Fruit fly (Drosophila melanogaster): ENCODE data around the gene CG4022.

CG4022 gene

DNA sequence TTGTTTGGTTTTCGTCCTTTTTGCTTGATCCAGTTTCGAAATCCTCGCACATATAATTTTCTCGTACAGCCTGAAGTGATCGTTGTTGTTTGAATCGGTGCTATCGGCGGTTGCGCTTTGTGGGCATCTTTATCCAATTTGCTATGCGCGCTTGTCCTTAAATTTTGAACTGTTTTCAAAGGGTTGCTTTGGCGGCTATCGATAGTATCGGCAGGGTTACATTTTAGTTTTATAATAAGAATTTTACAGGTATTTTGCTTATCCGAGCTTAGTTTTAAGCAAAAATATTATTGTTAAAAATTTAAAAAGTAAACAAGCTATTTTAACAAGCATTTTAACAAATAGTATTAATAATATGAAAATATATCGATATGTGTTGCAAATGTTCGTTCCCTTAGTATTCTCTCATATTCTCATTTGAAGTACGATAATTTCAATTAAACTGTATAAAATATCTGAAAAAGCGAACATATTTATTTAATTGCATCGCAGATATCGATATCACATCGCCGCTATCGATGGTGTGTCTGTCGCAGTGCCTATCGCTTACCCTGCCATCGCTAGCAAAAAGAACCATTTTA is 43.7 kb downstream of the CG4022 start, which contains the start of the genes Klp67A and CG4452 (continued):
- no peak for TF ChIP-seq vri (GFP tag; optimal IDR thresholded peaks at IDR 0.05)
- no peak for TF ChIP-seq ss (GFP tag; optimal IDR thresholded peaks at IDR 0.05)
- TF ChIP-seq spab (GFP tag; optimal IDR thresholded peaks at IDR 0.05): no peak
- TF ChIP-seq CG11762 (GFP tag; optimal IDR thresholded peaks at IDR 0.05; ENCODE audit: insufficient read depth): no peak
- no peak for TF ChIP-seq Met (GFP tag; optimal IDR thresholded peaks at IDR 0.05)
- TF ChIP-seq lz (GFP tag; optimal IDR thresholded peaks at IDR 0.05): peak; percentile 38
- peak; percentile 64 for TF ChIP-seq svp (GFP tag)
- TF ChIP-seq fd59A (GFP tag; optimal IDR thresholded peaks at IDR 0.05): no peak
- TF ChIP-seq Blimp-1 (GFP tag; optimal IDR thresholded peaks at IDR 0.05): no peak
- TF ChIP-seq OdsH (GFP tag; optimal IDR thresholded peaks at IDR 0.05): no peak
- no peak for TF ChIP-seq CG7368 (GFP tag; optimal IDR thresholded peaks at IDR 0.05)
- no peak for TF ChIP-seq Gug (GFP tag; IDR thresholded peaks at IDR 0.05)
- TF ChIP-seq CG8632 (GFP tag; optimal IDR thresholded peaks at IDR 0.05): no peak
- no peak for TF ChIP-seq CG16779 (tag; optimal IDR thresholded peaks at IDR 0.05)
- peak; percentile 4 for TF ChIP-seq CG11902 (GFP tag; optimal IDR thresholded peaks at IDR 0.05)
- TF ChIP-seq Ets21C (GFP tag; optimal IDR thresholded peaks at IDR 0.05): no peak
- TF ChIP-seq Hr4 (GFP tag; optimal IDR thresholded peaks at IDR 0.05): no peak
- no peak for TF ChIP-seq Lpt (GFP tag; optimal IDR thresholded peaks at IDR 0.05)
- TF ChIP-seq salr (GFP tag; optimal IDR thresholded peaks at IDR 0.05): no peak
- no peak for TF ChIP-seq Hr39 (GFP tag; optimal IDR thresholded peaks at IDR 0.05)
- no peak for TF ChIP-seq topi (GFP tag; optimal IDR thresholded peaks at IDR 0.05)
- no peak for TF ChIP-seq CG8119 (GFP tag; IDR thresholded peaks at IDR 0.05)
- TF ChIP-seq CG31627 (GFP tag; optimal IDR thresholded peaks at IDR 0.05): peak; percentile 26
- peak; percentile 30 for TF ChIP-seq cyc (GFP tag; optimal IDR thresholded peaks at IDR 0.05)
- no peak for TF ChIP-seq CG34406 (GFP tag; optimal IDR thresholded peaks at IDR 0.05)
- TF ChIP-seq CG8319 (GFP tag; optimal IDR thresholded peaks at IDR 0.05): no peak
- TF ChIP-seq CG11294 (GFP tag; IDR thresholded peaks at IDR 0.05): no peak
- TF ChIP-seq CG6276 (GFP tag; optimal IDR thresholded peaks at IDR 0.05): no peak

DNA sequence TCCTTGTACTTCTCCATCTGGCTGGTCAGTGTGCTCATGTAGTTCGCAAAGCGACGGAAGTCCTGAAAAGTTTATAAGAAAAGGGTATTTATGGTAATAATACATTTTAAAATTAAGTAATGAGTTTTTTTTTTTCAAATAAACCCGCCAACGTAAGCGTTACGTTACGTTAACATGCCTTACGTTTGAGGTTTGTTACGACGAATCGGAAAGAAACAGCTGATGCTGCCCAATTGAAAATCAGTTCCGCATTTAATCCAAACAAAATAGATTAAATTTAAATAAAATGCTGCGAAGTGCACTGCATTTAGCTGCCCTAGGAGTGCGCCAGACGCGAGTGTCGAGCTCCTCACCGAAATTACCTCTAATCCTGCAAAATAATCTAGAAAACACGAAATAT is 46.5 kb downstream of the CG4022 start, which contains the start of gene mRRF1:
Gene mRRF1 (plus strand): TSS at position 220 of the 400 bp plus-strand sequence.
- peak; percentile 58 for TF ChIP-seq achi (GFP tag; optimal IDR thresholded peaks at IDR 0.05)
- TF ChIP-seq Gug (GFP tag; IDR thresholded peaks at IDR 0.05): no peak
- TF ChIP-seq Eip93F (GFP tag; optimal IDR thresholded peaks at IDR 0.05): peak; percentile 15
- TF ChIP-seq CG1621 (tag; optimal IDR thresholded peaks at IDR 0.05): no peak

DNA sequence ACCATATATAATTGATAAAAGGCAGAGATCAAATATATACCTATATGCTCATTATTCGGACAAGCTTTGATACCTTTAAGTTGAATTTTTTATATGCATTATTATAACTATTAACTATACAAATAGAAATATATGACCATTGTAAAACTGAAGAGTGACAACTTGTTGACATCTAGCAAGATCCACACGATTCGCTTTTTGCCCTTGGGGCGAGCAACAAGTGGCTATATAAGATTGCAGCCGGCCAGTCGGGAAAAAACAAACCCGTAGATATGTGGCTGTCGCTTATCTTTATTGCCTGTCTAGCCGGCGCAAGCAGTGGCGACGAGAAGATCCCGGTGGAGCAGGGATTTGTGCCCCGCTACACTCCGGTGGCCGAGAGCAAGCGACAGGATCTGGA is 48.7 kb downstream of the CG4022 start, which contains the start of gene CG34456:
Gene CG34456 (plus strand): TSS at position 215 of the 400 bp plus-strand sequence.
- TF ChIP-seq Met (GFP tag; optimal IDR thresholded peaks at IDR 0.05) (no peak), pdm3 (GFP tag; optimal IDR thresholded peaks at IDR 0.05) (no peak), CG6808 (GFP tag; optimal IDR thresholded peaks at IDR 0.05) (peak; percentile 19), CG31627 (GFP tag; optimal IDR thresholded peaks at IDR 0.05) (no peak), CG7368 (GFP tag; optimal IDR thresholded peaks at IDR 0.05) (no peak), fkh (GFP tag; optimal IDR thresholded peaks at IDR 0.05) (peak; percentile 25), eg (GFP tag; IDR thresholded peaks at IDR 0.05) (no peak), net (GFP tag; optimal IDR thresholded peaks at IDR 0.05) (no peak), CG11902 (GFP tag; optimal IDR thresholded peaks at IDR 0.05) (no peak), Eip78C (GFP tag) (peak; percentile 59), fd85E (GFP tag; optimal IDR thresholded peaks at IDR 0.05) (no peak), CG11762 (GFP tag; optimal IDR thresholded peaks at IDR 0.05; ENCODE audit: insufficient read depth) (no peak), vri (GFP tag; optimal IDR thresholded peaks at IDR 0.05) (no peak), svp (GFP tag) (peak; percentile 81), Gug (GFP tag; IDR thresholded peaks at IDR 0.05) (no peak), CG9139 (GFP tag; optimal IDR thresholded peaks at IDR 0.05) (no peak), dac (GFP tag; optimal IDR thresholded peaks at IDR 0.05) (no peak), CG1621 (tag; optimal IDR thresholded peaks at IDR 0.05) (no peak), CG6163 (GFP tag; IDR thresholded peaks at IDR 0.05) (0 out of 3 replicates have a peak, but pooled peaks have one; percentile 39)
